Worm (Caenorhabditis elegans): ENCODE measurements around the gene aldo-2.

Gene aldo-2

DNA sequence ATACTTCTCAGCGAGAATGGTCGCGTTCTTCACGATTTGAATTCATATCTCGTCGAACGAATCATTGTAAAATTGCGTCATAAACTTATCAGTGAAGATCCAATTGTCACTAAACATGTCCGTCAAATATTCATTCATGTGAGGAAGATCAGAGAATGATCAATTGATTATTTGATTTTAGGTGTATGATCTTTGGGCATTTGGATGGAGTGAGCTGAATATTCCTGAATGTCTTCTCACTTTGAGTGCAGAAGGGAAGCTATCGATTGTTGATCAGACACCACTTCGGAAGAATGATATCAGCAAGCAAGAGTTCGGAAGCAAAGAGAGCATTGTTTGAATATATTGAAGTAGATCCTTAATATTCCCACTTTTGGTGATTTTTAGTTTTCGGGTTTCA, 2.2 kb downstream of the aldo-2 start (continued):
- TF ChIP-seq Y53F4B.3 (GFP tag; IDR thresholded peaks at IDR 0.05): no peak
- no peak for TF ChIP-seq akir-1 (GFP tag; optimal IDR thresholded peaks at IDR 0.05)
- TF ChIP-seq K12H6.12 (tag; optimal IDR thresholded peaks at IDR 0.05): no peak
- TF ChIP-seq B0019.2 (GFP tag; conservative IDR thresholded peaks at IDR 0.05): no peak
- no peak for TF ChIP-seq nfya-1 (tag; optimal IDR thresholded peaks at IDR 0.05; ENCODE audit: borderline replicate concordance, insufficient read depth)
- no peak for TF ChIP-seq egl-18 (GFP tag; IDR thresholded peaks at IDR 0.05)
- no peak for TF ChIP-seq K11D2.4 (GFP tag; IDR thresholded peaks at IDR 0.05)
- TF ChIP-seq ztf-6 (GFP tag; IDR thresholded peaks at IDR 0.05): no peak
- TF ChIP-seq nfyb-1 (GFP tag; IDR thresholded peaks at IDR 0.05): peak; percentile 62
- peak; percentile 67 for TF ChIP-seq nhr-80 (tag; optimal IDR thresholded peaks at IDR 0.05)
- no peak for TF ChIP-seq mel-28 (tag; optimal IDR thresholded peaks at IDR 0.05; ENCODE audit: borderline replicate concordance)
- no peak for TF ChIP-seq F39B2.1 (GFP tag; IDR thresholded peaks at IDR 0.05)
- TF ChIP-seq xnd-1 (tag; optimal IDR thresholded peaks at IDR 0.05): no peak
- TF ChIP-seq C06A6.2 (GFP tag; conservative IDR thresholded peaks at IDR 0.05): no peak
- TF ChIP-seq ceh-91 (GFP tag; IDR thresholded peaks at IDR 0.05): no peak
- no peak for TF ChIP-seq unc-62 (GFP tag; optimal IDR thresholded peaks at IDR 0.05)
- TF ChIP-seq zim-3 (tag; optimal IDR thresholded peaks at IDR 0.05): no peak
- TF ChIP-seq Y95B8A.8 (GFP tag; IDR thresholded peaks at IDR 0.05): no peak
- peak; percentile 16; the same call in 1 of the 2 replicates for TF ChIP-seq pbrm-1 (GFP tag; IDR thresholded peaks at IDR 0.05)
- no peak for TF ChIP-seq C17E4.6 (GFP tag; IDR thresholded peaks at IDR 0.05)
- TF ChIP-seq mxl-1 (tag; optimal IDR thresholded peaks at IDR 0.05): no peak
- TF ChIP-seq bed-1 (GFP tag; IDR thresholded peaks at IDR 0.05): no peak
- TF ChIP-seq F23B12.7 (tag; optimal IDR thresholded peaks at IDR 0.05; ENCODE audit: insufficient read depth): no peak
- TF ChIP-seq ztf-26 (tag; optimal IDR thresholded peaks at IDR 0.05): no peak
- no peak for TF ChIP-seq ceh-58 (GFP tag; IDR thresholded peaks at IDR 0.05)
- TF ChIP-seq Y79H2A.3 (GFP tag; conservative IDR thresholded peaks at IDR 0.05): no peak
- no peak for TF ChIP-seq ztf-25 (GFP tag; IDR thresholded peaks at IDR 0.05)
- no peak for TF ChIP-seq efl-1 (GFP tag; optimal IDR thresholded peaks at IDR 0.05)
- no peak for TF ChIP-seq rec-8 (tag; optimal IDR thresholded peaks at IDR 0.05)
- TF ChIP-seq madf-10 (tag; optimal IDR thresholded peaks at IDR 0.05): peak; percentile 38
- TF ChIP-seq T07F8.4 (tag; optimal IDR thresholded peaks at IDR 0.05): no peak
- TF ChIP-seq lin-40 (tag; optimal IDR thresholded peaks at IDR 0.05): peak; percentile 52
- TF ChIP-seq B0035.1 (tag; optimal IDR thresholded peaks at IDR 0.05): no peak
- TF ChIP-seq mes-4 (tag; optimal IDR thresholded peaks at IDR 0.05): no peak
- no peak for TF ChIP-seq egrh-3 (GFP tag; IDR thresholded peaks at IDR 0.05)
- TF ChIP-seq lin-54 (GFP tag; optimal IDR thresholded peaks at IDR 0.05): peak; percentile 19
- no peak for TF ChIP-seq mcd-1 (GFP tag; IDR thresholded peaks at IDR 0.05)
- peak; percentile 11; the same call in 1 of the 2 replicates for TF ChIP-seq madf-6 (GFP tag; IDR thresholded peaks at IDR 0.05)
- TF ChIP-seq atf-7 (tag; optimal IDR thresholded peaks at IDR 0.05): peak; percentile 37
- no peak for TF ChIP-seq Y56A3A.18 (GFP tag; IDR thresholded peaks at IDR 0.05)
- TF ChIP-seq F52B5.7 (tag; optimal IDR thresholded peaks at IDR 0.05): no peak
- TF ChIP-seq attf-3 (GFP tag; conservative IDR thresholded peaks at IDR 0.05): no peak
- no peak for TF ChIP-seq snpc-4 (GFP tag; optimal IDR thresholded peaks at IDR 0.05)
- TF ChIP-seq snpc-4 (tag; optimal IDR thresholded peaks at IDR 0.05): no peak
- no peak for TF ChIP-seq snpc-3.4 (tag; optimal IDR thresholded peaks at IDR 0.05)
- no peak for TF ChIP-seq dox-1 (GFP tag; IDR thresholded peaks at IDR 0.05)
- no peak for TF ChIP-seq zfh-2 (GFP tag; conservative IDR thresholded peaks at IDR 0.05)
- TF ChIP-seq lir-1 (GFP tag; conservative IDR thresholded peaks at IDR 0.05): no peak
- no peak for TF ChIP-seq chd-7 (tag; optimal IDR thresholded peaks at IDR 0.05)
- no peak for TF ChIP-seq let-526 (GFP tag; IDR thresholded peaks at IDR 0.05)

Data from whole organism, young adult.